Worm (Caenorhabditis elegans) whole organism, late embryonic: ENCODE measurements around the gene swt-5.

Source experiments
- K02D7.2 ChIP-seq: sonication (generic microtip); optimal IDR thresholded peaks from 2 replicates; lab custom pipeline; 2017; ENCODE audit warnings: mild to moderate bottlenecking, missing genetic modification characterization, missing compliant biosample characterization
- Y22D7AL.16 ChIP-seq: sonication (generic microtip); optimal IDR thresholded peaks from 2 replicates; lab custom pipeline; 2016; ENCODE audit warnings: missing genetic modification characterization, missing compliant biosample characterization
- ceh-18 ChIP-seq: sonication (generic microtip); optimal IDR thresholded peaks from 2 replicates; lab custom pipeline; 2016; ENCODE audit warnings: missing genetic modification characterization, missing compliant biosample characterization
- ceh-22 ChIP-seq: sonication (generic microtip); optimal IDR thresholded peaks from 2 replicates; lab custom pipeline; 2017; ENCODE audit warnings: missing biosample characterization, missing genetic modification characterization
- ceh-24 ChIP-seq: sonication (generic microtip); optimal IDR thresholded peaks from 2 replicates; lab custom pipeline; 2016; ENCODE audit warnings: mild to moderate bottlenecking, missing genetic modification characterization, missing compliant biosample characterization
- ceh-48 ChIP-seq: sonication (generic microtip); optimal IDR thresholded peaks from 2 replicates; lab custom pipeline; 2016; ENCODE audit warnings: missing genetic modification characterization, inconsistent platforms, missing compliant biosample characterization
- dve-1 ChIP-seq: sonication (generic microtip); optimal IDR thresholded peaks from 2 replicates; lab custom pipeline; 2017; ENCODE audit warnings: antibody characterized with exemption, mild to moderate bottlenecking, missing genetic modification characterization, missing compliant biosample characterization
- elt-2 ChIP-seq: sonication (generic microtip); optimal IDR thresholded peaks from 2 replicates; lab custom pipeline; 2016; ENCODE audit warnings: missing genetic modification reagents, missing genetic modification characterization, missing compliant biosample characterization
- ets-4 ChIP-seq: sonication (generic microtip); optimal IDR thresholded peaks from 2 replicates; lab custom pipeline; 2016; ENCODE audit warnings: missing genetic modification characterization, missing compliant biosample characterization
- eyg-1 ChIP-seq: sonication (generic microtip); optimal IDR thresholded peaks from 2 replicates; lab custom pipeline; 2016; ENCODE audit warnings: missing genotype, missing genetic modification characterization, missing compliant biosample characterization
- fax-1 ChIP-seq: sonication (generic microtip); optimal IDR thresholded peaks from 2 replicates; lab custom pipeline; 2016; ENCODE audit warnings: missing genotype, missing genetic modification characterization, missing compliant biosample characterization
- gmeb-2 ChIP-seq: sonication (generic microtip); optimal IDR thresholded peaks from 2 replicates; lab custom pipeline; 2016; ENCODE audit warnings: missing genetic modification characterization, inconsistent platforms, missing compliant biosample characterization
- hlh-6 ChIP-seq: sonication (generic microtip); optimal IDR thresholded peaks from 2 replicates; lab custom pipeline; 2016; ENCODE audit warnings: missing genotype, missing genetic modification characterization, missing compliant biosample characterization
- lim-6 ChIP-seq: sonication (generic microtip); optimal IDR thresholded peaks from 2 replicates; lab custom pipeline; 2016; ENCODE audit warnings: missing genetic modification characterization, missing compliant biosample characterization
- madf-2 ChIP-seq: sonication (generic microtip); optimal IDR thresholded peaks from 2 replicates; lab custom pipeline; 2017; ENCODE audit warnings: missing genetic modification characterization, missing compliant biosample characterization
- nfya-1 ChIP-seq: sonication (generic microtip); optimal IDR thresholded peaks from 2 replicates; lab custom pipeline; 2017; ENCODE audit warnings: missing genetic modification characterization, mild to moderate bottlenecking, missing compliant biosample characterization, antibody characterized with exemption, moderate library complexity
- nhr-11 ChIP-seq: fragments of 150-350 bp; optimal IDR thresholded peaks from 2 replicates; lab custom pipeline; 2014; ENCODE audit warnings: missing biosample characterization, missing genetic modification characterization
- nhr-232 ChIP-seq: sonication (generic microtip); optimal IDR thresholded peaks from 2 replicates; lab custom pipeline; 2016; ENCODE audit warnings: missing genetic modification characterization, missing compliant biosample characterization
- npax-4 ChIP-seq: sonication (generic microtip); optimal IDR thresholded peaks from 2 replicates; lab custom pipeline; 2016; ENCODE audit warnings: missing genetic modification characterization, missing compliant biosample characterization
- pat-9 ChIP-seq: fragments of 200-800 bp; sonication (Bioruptor generic); optimal IDR thresholded peaks from 2 replicates; lab custom pipeline; 2018; ENCODE audit warnings: mild to moderate bottlenecking, missing genetic modification characterization, moderate library complexity, missing compliant biosample characterization
- pha-2 ChIP-seq: sonication (generic microtip); optimal IDR thresholded peaks from 2 replicates; lab custom pipeline; 2017; ENCODE audit warnings: mild to moderate bottlenecking, missing genetic modification characterization, missing compliant biosample characterization
- pha-4 ChIP-seq: fragments of 150-350 bp; optimal IDR thresholded peaks from 2 replicates; lab custom pipeline; 2018; ENCODE audit warnings: missing biosample characterization, missing genetic modification reagents, missing genetic modification characterization
- sox-2 ChIP-seq: fragments of 200-800 bp; sonication (Bioruptor generic); IDR thresholded peaks from 2 replicates; pipeline ENCODE4 v1.3.6; 2022; ENCODE audit warnings: missing genetic modification reagents, missing genetic modification characterization, missing compliant biosample characterization
- tbx-2 ChIP-seq: sonication (generic microtip); optimal IDR thresholded peaks from 2 replicates; lab custom pipeline; 2016; ENCODE audit warnings: missing genetic modification characterization, missing compliant biosample characterization
- tbx-7 ChIP-seq: sonication (generic microtip); optimal IDR thresholded peaks from 2 replicates; lab custom pipeline; 2016; ENCODE audit warnings: missing genotype, missing genetic modification characterization, missing compliant biosample characterization
- ttx-3 ChIP-seq: sonication (generic microtip); optimal IDR thresholded peaks from 2 replicates; lab custom pipeline; 2016; ENCODE audit warnings: missing genetic modification reagents, missing genetic modification characterization, missing compliant biosample characterization
- unc-3 ChIP-seq, 2 experiments: fragments of 200-800 bp in 1 of 2; sonication (Bioruptor generic) in 1 of 2; sonication (generic microtip) in 1 of 2; conservative IDR thresholded peaks in 1 of 2; optimal IDR thresholded peaks in 1 of 2; 2 replicates each; pipeline versions ENCODE4 v1.3.6 to Lab custom; 2016 to 2022; ENCODE audit warnings: missing compliant biosample characterization in 2 of 2, missing genetic modification characterization in 2 of 2, missing genetic modification reagents in 1 of 2
- unc-42 ChIP-seq: sonication (generic microtip); optimal IDR thresholded peaks from 2 replicates; lab custom pipeline; 2016; ENCODE audit warnings: missing genotype, missing genetic modification characterization, missing compliant biosample characterization
- unc-55 ChIP-seq: sonication (generic microtip); optimal IDR thresholded peaks from 2 replicates; lab custom pipeline; 2017; ENCODE audit warnings: missing biosample characterization, missing genetic modification reagents, missing genetic modification characterization
- unc-86 ChIP-seq: sonication (generic microtip); optimal IDR thresholded peaks from 2 replicates; lab custom pipeline; 2016; ENCODE audit warnings: missing genetic modification characterization, missing compliant biosample characterization

Gene swt-5

ce11 chrV:9483738-9484256 is 17.4 kb upstream of the swt-5 start, which contains the start of gene K06A4.2:
Gene K06A4.2 (plus strand): TSS chrV:9484206.
- peak; percentile 75 for TF ChIP-seq unc-42 (tag; lab: Kevin White, UChicago)
- no peak for TF ChIP-seq lim-6

DNA sequence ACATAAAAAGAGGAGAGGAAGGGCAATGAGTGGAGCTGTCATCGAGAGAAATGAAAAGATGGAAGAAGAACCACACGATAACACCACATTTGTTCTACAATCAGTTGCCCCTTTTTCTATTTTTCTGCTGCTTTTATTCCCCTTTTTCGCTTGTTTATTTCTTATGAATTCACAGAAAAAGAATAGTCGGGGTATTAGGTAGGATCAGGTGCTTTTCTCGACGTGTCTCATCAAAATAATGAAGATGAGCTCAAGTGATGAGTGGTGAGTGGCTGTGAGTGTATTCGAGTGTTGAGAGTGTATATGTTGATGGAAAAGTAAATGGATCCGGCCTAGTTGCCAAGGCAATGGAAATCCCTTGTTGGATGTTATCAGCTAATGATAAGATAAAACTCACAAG is 15.7 kb upstream of the swt-5 start:
- TF ChIP-seq ceh-18 (tag; lab: Kevin White, UChicago), result no peak
- TF ChIP-seq Y22D7AL.16 (tag; lab: Kevin White, UChicago), result no peak
- no peak for TF ChIP-seq elt-2 (tag; lab: Kevin White, UChicago)
- no peak for TF ChIP-seq unc-3 (GFP tag; conservative IDR thresholded peaks at IDR 0.05; lab: Robert Waterston, UW)
- TF ChIP-seq unc-3 (tag; optimal IDR thresholded peaks at IDR 0.05; lab: Kevin White, UChicago), result no peak
- no peak for TF ChIP-seq nfya-1 (tag; lab: Kevin White, UChicago)
- no peak for TF ChIP-seq fax-1 (tag; lab: Kevin White, UChicago)
- no peak for TF ChIP-seq K02D7.2 (tag; lab: Kevin White, UChicago)
- TF ChIP-seq unc-55, result no peak

ce11 chrV:9489411-9489810 is 11.8 kb upstream of the swt-5 start, which contains the start of gene K06A4.10:
Gene K06A4.10 (minus strand): TSS chrV:9489800.
- TF ChIP-seq nfya-1 (tag; lab: Kevin White, UChicago) (no peak), dve-1 (tag; lab: Kevin White, UChicago) (no peak), pat-9 (tag; lab: Kevin White, UChicago) (no peak), npax-4 (tag; lab: Kevin White, UChicago) (no peak), sox-2 (GFP tag; lab: Robert Waterston, UW) (no peak), hlh-6 (no peak), madf-2 (no peak), elt-2 (tag; lab: Kevin White, UChicago) (no peak), ceh-24 (tag; lab: Kevin White, UChicago) (no peak), nhr-232 (tag; lab: Kevin White, UChicago) (no peak), gmeb-2 (tag; lab: Kevin White, UChicago) (no peak), ttx-3 (tag; lab: Kevin White, UChicago) (no peak), eyg-1 (tag; lab: Kevin White, UChicago) (no peak), ceh-22 (tag; lab: Kevin White, UChicago) (no peak), ets-4 (tag; lab: Kevin White, UChicago) (no peak), unc-42 (tag; lab: Kevin White, UChicago) (no peak), pha-4 (no peak), nhr-11 (tag; lab: Kevin White, UChicago) (no peak), pha-2 (tag; lab: Kevin White, UChicago) (no peak), unc-55 (no peak)

ce11 chrV:9491440-9492160 is 9.6 kb upstream of the swt-5 start, which contains the start of gene K06A4.7:
Gene K06A4.7 (minus strand): TSS chrV:9491490.
- no peak for TF ChIP-seq dve-1 (tag; lab: Kevin White, UChicago)
- TF ChIP-seq elt-2 (tag; lab: Kevin White, UChicago), result peak; percentile 37
- no peak for TF ChIP-seq unc-86

ce11 chrV:9492460-9492859 is 8.7 kb upstream of the swt-5 start:
- no peak for TF ChIP-seq ceh-48 (tag; lab: Kevin White, UChicago)
- TF ChIP-seq gmeb-2 (tag; lab: Kevin White, UChicago), result no peak
- no peak for TF ChIP-seq pha-2 (tag; lab: Kevin White, UChicago)
- TF ChIP-seq tbx-7 (tag; lab: Kevin White, UChicago), result no peak
- TF ChIP-seq K02D7.2 (tag; lab: Kevin White, UChicago), result no peak
- TF ChIP-seq tbx-2 (tag; lab: Kevin White, UChicago), result no peak
- TF ChIP-seq lim-6, result no peak
- TF ChIP-seq, all 69 proteins: peak for 0
